Fruit fly (Drosophila melanogaster) whole organism, embryonic: ENCODE measurements around the gene CG12539.

Experiments used
- Bdp1 ChIP-seq: fragments of 200-800 bp; sonication (Bioruptor generic); optimal IDR thresholded peaks from 3 replicates; lab custom pipeline; 2016; ENCODE audit warnings: missing biosample characterization, missing genetic modification characterization
- CG10959 ChIP-seq: fragments of 200-800 bp; sonication (Bioruptor generic); IDR thresholded peaks from 2 replicates; pipeline ENCODE4 v1.3.6; 2022; ENCODE audit warnings: missing biosample characterization, missing genetic modification characterization
- CG12391 ChIP-seq: fragments of 200-800 bp; sonication (Bioruptor generic); optimal IDR thresholded peaks from 3 replicates; lab custom pipeline; 2018; ENCODE audit warnings: missing biosample characterization, mild to moderate bottlenecking, missing genetic modification characterization, moderate library complexity
- CG14014 ChIP-seq: fragments of 200-800 bp; sonication (Bioruptor generic); IDR thresholded peaks from 2 replicates; pipeline ENCODE4 v1.3.6; 2022; ENCODE audit warnings: missing biosample characterization, missing genetic modification characterization
- CG1647 ChIP-seq: fragments of 200-800 bp; sonication (Bioruptor generic); optimal IDR thresholded peaks from 3 replicates; lab custom pipeline; 2016; ENCODE audit warnings: missing biosample characterization, missing genetic modification characterization
- CG18599 ChIP-seq: fragments of 200-800 bp; sonication (Bioruptor generic); optimal IDR thresholded peaks from 3 replicates; lab custom pipeline; 2017; ENCODE audit warnings: missing biosample characterization, missing genetic modification characterization, mild to moderate bottlenecking, moderate library complexity, missing genetic modification reagents
- CG34376 ChIP-seq: fragments of 200-800 bp; sonication (Bioruptor generic); optimal IDR thresholded peaks from 2 replicates; lab custom pipeline; 2018; ENCODE audit warnings: missing biosample characterization, mild to moderate bottlenecking, missing genetic modification characterization
- CG6175 ChIP-seq: fragments of 200-800 bp; sonication (Bioruptor generic); IDR thresholded peaks from 3 replicates; pipeline ENCODE4 v1.3.6; 2022; ENCODE audit warnings: missing biosample characterization, missing genetic modification characterization
- CG6272 ChIP-seq: fragments of 200-800 bp; sonication (Bioruptor generic); IDR thresholded peaks from 2 replicates; pipeline ENCODE4 v1.3.6; 2022; ENCODE audit warnings: missing biosample characterization, missing genetic modification characterization
- CG7786 ChIP-seq: fragments of 200-800 bp; sonication (Bioruptor generic); optimal IDR thresholded peaks from 2 replicates; lab custom pipeline; 2016; ENCODE audit warnings: missing biosample characterization, missing genetic modification characterization
- CG8359 ChIP-seq: fragments of 200-800 bp; sonication (Bioruptor generic); optimal IDR thresholded peaks from 2 replicates; lab custom pipeline; 2017; ENCODE audit warnings: missing biosample characterization, mild to moderate bottlenecking, missing genetic modification characterization, borderline replicate concordance
- CG9817 ChIP-seq: fragments of 200-800 bp; sonication (Bioruptor generic); optimal IDR thresholded peaks from 2 replicates; lab custom pipeline; 2018; ENCODE audit warnings: missing biosample characterization, mild to moderate bottlenecking, missing genetic modification characterization, moderate library complexity
- E2f2 ChIP-seq: fragments of 200-800 bp; sonication (Bioruptor generic); IDR thresholded peaks from 2 replicates; pipeline ENCODE4 v1.3.6; 2022; ENCODE audit warnings: missing biosample characterization, missing genetic modification characterization
- Ets97D ChIP-seq: fragments of 200-800 bp; sonication (Bioruptor generic); optimal IDR thresholded peaks from 3 replicates; lab custom pipeline; 2016; ENCODE audit warnings: missing biosample characterization, missing genetic modification characterization
- Fer1 ChIP-seq: fragments of 200-800 bp; sonication (Bioruptor generic); optimal IDR thresholded peaks from 2 replicates; lab custom pipeline; 2017; ENCODE audit warnings: missing biosample characterization, mild to moderate bottlenecking, missing genetic modification characterization
- H2.0 ChIP-seq: fragments of 200-800 bp; sonication (Bioruptor generic); IDR thresholded peaks from 2 replicates; pipeline ENCODE4 v1.3.6; 2022; ENCODE audit warnings: missing biosample characterization, missing genetic modification characterization
- HHEX ChIP-seq: fragments of 200-800 bp; sonication (Bioruptor generic); optimal IDR thresholded peaks from 3 replicates; lab custom pipeline; 2017; ENCODE audit warnings: missing biosample characterization, mild to moderate bottlenecking, missing genetic modification characterization, missing genetic modification reagents
- Neu2 ChIP-seq: fragments of 200-800 bp; sonication (Bioruptor generic); optimal IDR thresholded peaks from 3 replicates; lab custom pipeline; 2016; ENCODE audit warnings: missing biosample characterization, missing genetic modification characterization, borderline replicate concordance
- Pdp1 ChIP-seq, 2 experiments: fragments of 200-800 bp; sonication (Bioruptor generic); optimal IDR thresholded peaks; 3 replicates each; lab custom pipeline; 2016; ENCODE audit warnings: missing biosample characterization in 2 of 2, missing genetic modification characterization in 2 of 2, mild to moderate bottlenecking in 1 of 2, moderate library complexity in 1 of 2
- Trl ChIP-seq, 3 experiments: fragments of >200 bp in 2 of 3; fragments of 200-800 bp in 1 of 3; sonication (Bioruptor generic) in 1 of 3; optimal IDR thresholded peaks; 2 replicates in 1 of 3; 3 replicates in 2 of 3; lab custom pipeline; 2016 to 2017; ENCODE audit warnings: missing biosample characterization in 1 of 3, missing genetic modification characterization in 1 of 3
- Usf ChIP-seq: fragments of 200-800 bp; sonication (Bioruptor generic); optimal IDR thresholded peaks from 2 replicates; lab custom pipeline; 2017; ENCODE audit warnings: missing genotype, missing biosample characterization, missing genetic modification characterization
- br ChIP-seq: fragments of >200 bp; optimal IDR thresholded peaks from 2 replicates; lab custom pipeline; 2017
- btn ChIP-seq: fragments of 200-800 bp; sonication (Bioruptor generic); optimal IDR thresholded peaks from 2 replicates; lab custom pipeline; 2016; ENCODE audit warnings: missing biosample characterization, missing genetic modification characterization
- da ChIP-seq: fragments of 200-800 bp; sonication (Bioruptor generic); optimal IDR thresholded peaks from 2 replicates; lab custom pipeline; 2016; ENCODE audit warnings: missing biosample characterization, missing genetic modification characterization
- dmrt99B ChIP-seq: fragments of 200-800 bp; sonication (Bioruptor generic); optimal IDR thresholded peaks from 2 replicates; lab custom pipeline; 2018; ENCODE audit warnings: missing biosample characterization, mild to moderate bottlenecking, missing genetic modification characterization, moderate library complexity
- eve ChIP-seq, 2 experiments: fragments of >200 bp; optimal IDR thresholded peaks; 2 replicates each; lab custom pipeline; 2017; ENCODE audit warnings: missing biosample characterization in 2 of 2, missing genetic modification characterization in 2 of 2
- eyg ChIP-seq: fragments of 200-800 bp; sonication (Bioruptor generic); optimal IDR thresholded peaks from 3 replicates; lab custom pipeline; 2016; ENCODE audit warnings: missing biosample characterization, missing genetic modification characterization
- fd3F ChIP-seq: fragments of 200-800 bp; sonication (Bioruptor generic); optimal IDR thresholded peaks from 2 replicates; lab custom pipeline; 2018; ENCODE audit warnings: missing biosample characterization, mild to moderate bottlenecking, missing genetic modification characterization, moderate library complexity
- ftz-f1 ChIP-seq: fragments of 200-800 bp; sonication (Bioruptor generic); optimal IDR thresholded peaks from 2 replicates; lab custom pipeline; 2016; ENCODE audit warnings: missing biosample characterization, missing genetic modification characterization
- gem ChIP-seq: fragments of 200-800 bp; sonication (Bioruptor generic); optimal IDR thresholded peaks from 2 replicates; lab custom pipeline; 2019; ENCODE audit warnings: missing biosample characterization, mild to moderate bottlenecking, missing genetic modification characterization, moderate library complexity
- inv ChIP-seq: fragments of 200-800 bp; sonication (Bioruptor generic); IDR thresholded peaks from 2 replicates; pipeline ENCODE4 v1.3.6; 2022; ENCODE audit warnings: missing biosample characterization, missing genetic modification characterization; ENCODE audit not compliant: partially characterized antibody
- kay ChIP-seq: fragments of 200-800 bp; sonication (Bioruptor generic); optimal IDR thresholded peaks from 2 replicates; lab custom pipeline; 2016; ENCODE audit warnings: missing biosample characterization, missing genetic modification characterization
- lab ChIP-seq: fragments of 200-800 bp; sonication (Bioruptor generic); optimal IDR thresholded peaks from 3 replicates; lab custom pipeline; 2017; ENCODE audit warnings: missing biosample characterization, missing genetic modification characterization, mild to moderate bottlenecking, moderate library complexity, missing genetic modification reagents
- maf-S ChIP-seq: fragments of 200-800 bp; sonication (Bioruptor generic); optimal IDR thresholded peaks from 2 replicates; lab custom pipeline; 2016; ENCODE audit warnings: missing biosample characterization, missing genetic modification characterization
- mld ChIP-seq: fragments of 200-800 bp; sonication (Bioruptor generic); IDR thresholded peaks from 3 replicates; pipeline ENCODE4 v1.3.6; 2022; ENCODE audit warnings: missing biosample characterization, missing genetic modification characterization; ENCODE audit not compliant: partially characterized antibody
- p53 ChIP-seq: fragments of 200-800 bp; sonication (Bioruptor generic); optimal IDR thresholded peaks from 2 replicates; lab custom pipeline; 2016; ENCODE audit warnings: missing biosample characterization, missing genetic modification characterization
- peb ChIP-seq: fragments of 200-800 bp; sonication (Bioruptor generic); IDR thresholded peaks from 2 replicates; pipeline ENCODE4 v1.3.6; 2022; ENCODE audit warnings: missing biosample characterization, missing genetic modification characterization
- phol ChIP-seq: fragments of 200-800 bp; sonication (Bioruptor generic); optimal IDR thresholded peaks from 3 replicates; lab custom pipeline; 2018; ENCODE audit warnings: missing biosample characterization, mild to moderate bottlenecking, missing genetic modification characterization, moderate library complexity
- prd ChIP-seq, 3 experiments: fragments of >200 bp in 2 of 3; fragments of 200-800 bp in 1 of 3; sonication (Bioruptor generic) in 1 of 3; optimal IDR thresholded peaks in 2 of 3; IDR thresholded peaks in 1 of 3; 2 replicates in 2 of 3; 3 replicates in 1 of 3; pipeline versions ENCODE4 v1.3.6 to Lab custom; 2017 to 2022; ENCODE audit warnings: missing biosample characterization in 1 of 3, missing genetic modification characterization in 1 of 3
- pros ChIP-seq: fragments of 200-800 bp; sonication (Bioruptor generic); optimal IDR thresholded peaks from 3 replicates; lab custom pipeline; 2019; ENCODE audit warnings: missing biosample characterization, mild to moderate bottlenecking, missing genetic modification characterization, moderate library complexity
- salm ChIP-seq: fragments of 200-800 bp; sonication (Bioruptor generic); optimal IDR thresholded peaks from 2 replicates; lab custom pipeline; 2018; ENCODE audit warnings: missing biosample characterization, mild to moderate bottlenecking, missing genetic modification characterization
- sc ChIP-seq, 3 experiments: fragments of >200 bp in 2 of 3; fragments of 200-800 bp in 1 of 3; sonication (Bioruptor generic) in 1 of 3; optimal IDR thresholded peaks; 2 replicates in 2 of 3; 3 replicates in 1 of 3; lab custom pipeline; 2017; ENCODE audit warnings: mild to moderate bottlenecking in 1 of 3, missing biosample characterization in 1 of 3, missing genetic modification characterization in 1 of 3, missing genetic modification reagents in 1 of 3
- sob ChIP-seq: fragments of 200-800 bp; sonication (Bioruptor generic); IDR thresholded peaks from 2 replicates; pipeline ENCODE4 v1.3.6; 2022; ENCODE audit warnings: missing biosample characterization, missing genetic modification characterization
- tgo ChIP-seq: fragments of 200-800 bp; sonication (Bioruptor generic); IDR thresholded peaks from 3 replicates; pipeline ENCODE4 v1.3.6; 2022; ENCODE audit warnings: missing biosample characterization, missing genetic modification characterization
- tin ChIP-seq: fragments of 200-800 bp; sonication (Bioruptor generic); optimal IDR thresholded peaks from 3 replicates; lab custom pipeline; 2016; ENCODE audit warnings: missing biosample characterization, missing genetic modification characterization
- twi ChIP-seq: fragments of 200-800 bp; optimal IDR thresholded peaks from 2 replicates; lab custom pipeline; 2019; ENCODE audit warnings: missing biosample characterization, mild to moderate bottlenecking, missing genetic modification characterization, moderate library complexity
- vvl ChIP-seq: fragments of 200-800 bp; sonication (Bioruptor generic); IDR thresholded peaks from 2 replicates; pipeline ENCODE4 v1.3.6; 2022; ENCODE audit warnings: missing biosample characterization, missing genetic modification characterization

The CG12539 gene

dm6 chrX:14839739-14840347, 4.7 kb downstream of the CG12539 start (continued):
- TF ChIP-seq tgo (GFP tag; lab: Robert Waterston, UW) (peak; percentile 28; the same call in 2 of the 3 replicates), fd3F (peak; percentile 17), CG8359 (GFP tag; lab: Kevin White, UChicago) (peak; percentile 34), vvl (peak; percentile 80), Pdp1 (GFP tag; optimal IDR thresholded peaks at IDR 0.05; lab: Kevin White, UChicago) (peak in 1 of 2 experiments; percentile 92), twi (tag; lab: Kevin White, UChicago) (no peak), sob (GFP tag; lab: Robert Waterston, UW) (peak; percentile 77), CG34376 (GFP tag; lab: Kevin White, UChicago) (peak; percentile 61), Ets97D (GFP tag; lab: Kevin White, UChicago) (no peak), CG7786 (GFP tag; lab: Kevin White, UChicago) (peak; percentile 63), p53 (GFP tag; lab: Kevin White, UChicago) (peak; percentile 29), inv (GFP tag; lab: Robert Waterston, UW) (no peak), kay (GFP tag; lab: Kevin White, UChicago) (no peak), lab (GFP tag; lab: Kevin White, UChicago) (peak; percentile 71), CG9817 (tag; lab: Kevin White, UChicago) (peak; percentile 32), H2.0 (GFP tag; lab: Robert Waterston, UW) (peak; percentile 29; the same call in 1 of the 2 replicates), ftz-f1 (GFP tag; lab: Kevin White, UChicago) (no peak), CG12391 (tag; lab: Kevin White, UChicago) (peak; percentile 7), CG6175 (GFP tag; lab: Robert Waterston, UW) (0 out of 3 replicates have a peak, but pooled peaks have one; percentile 22), prd (optimal IDR thresholded peaks at IDR 0.05; lab: Kevin White, UChicago) (no peak), prd (GFP tag; IDR thresholded peaks at IDR 0.05; lab: Robert Waterston, UW) (peak; percentile 52; the same call in 2 of the 3 replicates), CG10959 (GFP tag; lab: Robert Waterston, UW) (peak; percentile 89), Fer1 (GFP tag; lab: Kevin White, UChicago) (peak; percentile 17), CG18599 (GFP tag; lab: Kevin White, UChicago) (peak; percentile 71), phol (tag; lab: Kevin White, UChicago) (no peak), dmrt99B (tag; lab: Kevin White, UChicago) (peak; percentile 30), tin (GFP tag; lab: Kevin White, UChicago) (peak; percentile 14)
- TF ChIP-seq, all 482 proteins: peak for 222

dm6 chrX:14839047-14839446, 5.5 kb downstream of the CG12539 start, which contains the start of the genes CG32590 and Flo2:
Gene CG32590, minus strand, starts transcription at chrX:14839106.
Gene Flo2, plus strand, starts transcription at chrX:14839376.
- TF ChIP-seq CG14014 (GFP tag; lab: Robert Waterston, UW) (peak; percentile 67), btn (GFP tag; lab: Kevin White, UChicago) (no peak), salm (no peak), E2f2 (peak; percentile 63), maf-S (GFP tag; lab: Kevin White, UChicago) (peak; percentile 72), gem (tag; lab: Kevin White, UChicago) (peak; percentile 85), ftz-f1 (GFP tag; lab: Kevin White, UChicago) (no peak), sc (optimal IDR thresholded peaks at IDR 0.05; lab: Kevin White, UChicago) (no peak), sc (GFP tag; optimal IDR thresholded peaks at IDR 0.05; lab: Kevin White, UChicago) (no peak), Neu2 (GFP tag; lab: Kevin White, UChicago) (no peak), CG1647 (GFP tag; lab: Kevin White, UChicago) (peak; percentile 47), Trl (optimal IDR thresholded peaks at IDR 0.05; lab: Kevin White, UChicago) (no peak), Trl (GFP tag; optimal IDR thresholded peaks at IDR 0.05; lab: Kevin White, UChicago) (peak; percentile 56), eve (GFP tag; optimal IDR thresholded peaks at IDR 0.05; lab: Kevin White, UChicago) (no peak), HHEX (GFP tag; lab: Kevin White, UChicago) (peak; percentile 57), Usf (GFP tag; lab: Kevin White, UChicago) (no peak), pros (GFP tag; lab: Kevin White, UChicago) (no peak), peb (peak; percentile 30; the same call in 1 of the 2 replicates), Bdp1 (GFP tag; lab: Kevin White, UChicago) (peak; percentile 65), mld (GFP tag; lab: Robert Waterston, UW) (peak; percentile 96), Pdp1 (GFP tag; optimal IDR thresholded peaks at IDR 0.05; lab: Kevin White, UChicago) (peak; percentile 77), da (peak; percentile 32), CG6272 (GFP tag; lab: Robert Waterston, UW) (peak; percentile 83), br (lab: Kevin White, UChicago) (no peak), eyg (GFP tag; lab: Kevin White, UChicago) (no peak)
